Comparison of ENCODE assay signal across 1 fruit fly cellular context in the genomic region with DNA sequence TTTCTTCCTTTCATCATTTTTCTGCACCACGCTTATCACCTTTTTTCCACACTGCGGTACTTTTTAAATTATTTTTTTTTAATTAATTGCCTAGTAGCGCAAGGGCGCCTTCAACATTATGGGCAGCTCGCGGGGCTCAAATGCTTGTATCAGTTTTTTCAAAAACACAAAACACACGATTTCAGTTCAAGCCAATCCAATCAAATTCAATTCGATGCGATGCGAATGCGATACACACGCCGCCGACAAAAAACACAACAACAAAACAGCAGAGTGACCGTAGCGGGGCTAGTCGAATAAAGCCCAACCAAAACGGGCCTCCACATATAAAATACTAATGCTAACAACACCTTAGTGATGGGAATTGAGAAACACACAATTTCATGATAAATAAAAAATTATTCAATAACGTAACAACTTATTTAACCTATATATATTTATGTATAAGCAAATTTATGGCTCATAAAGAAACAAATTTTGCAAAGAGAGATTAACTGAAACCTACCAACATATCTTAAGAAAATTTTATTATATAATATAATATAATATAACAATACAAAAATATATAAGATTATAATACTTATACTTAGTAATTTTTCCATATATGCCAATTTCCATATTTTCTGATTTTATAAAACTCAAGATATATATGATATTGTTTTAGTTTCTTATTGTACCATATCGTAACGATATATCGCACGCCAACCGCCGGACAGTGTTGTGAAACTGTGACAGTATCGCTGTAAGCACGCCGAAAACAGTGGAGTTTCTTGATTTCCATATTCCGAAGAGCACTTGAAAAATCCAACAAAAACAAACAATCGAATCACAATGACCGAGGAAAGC.
TF ChIP-seq lines count a peak whose summit lies in the region.

Gene CG32066 (minus strand): TSS at position 270 of the 846 bp plus-strand sequence.
Gene CG8003 (plus strand): TSS at position 732 of the 846 bp plus-strand sequence.

TF ChIP-seq in whole organism, embryonic, 481 proteins besides CTCF, POLR2A, EP300 and RAD21 (continued from another document and continues in another):
- TF ChIP-seq H15 (GFP tag; IDR thresholded peaks at IDR 0.05; lab: Robert Waterston, UW) (no peak), da (GFP tag; optimal IDR thresholded peaks at IDR 0.05; lab: Kevin White, UChicago) (no peak), ems (GFP tag; optimal IDR thresholded peaks at IDR 0.05; lab: Kevin White, UChicago) (no peak), CG4328 (GFP tag; optimal IDR thresholded peaks at IDR 0.05; lab: Kevin White, UChicago) (no peak), sug (tag; optimal IDR thresholded peaks at IDR 0.05; lab: Kevin White, UChicago) (peak; percentile 41), CG1529 (GFP tag; optimal IDR thresholded peaks at IDR 0.05; lab: Kevin White, UChicago) (peak; percentile 28), ci (GFP tag; IDR thresholded peaks at IDR 0.05; lab: Robert Waterston, UW) (peak; percentile 62; the same call in 2 of the 3 replicates), pita (GFP tag; optimal IDR thresholded peaks at IDR 0.05; lab: Kevin White, UChicago) (no peak), fd102C (GFP tag; optimal IDR thresholded peaks at IDR 0.05; lab: Kevin White, UChicago) (peak; percentile 0), Chrac-16 (GFP tag; optimal IDR thresholded peaks at IDR 0.05; lab: Kevin White, UChicago) (no peak), TFAM (GFP tag; optimal IDR thresholded peaks at IDR 0.05; lab: Kevin White, UChicago) (no peak), nom (GFP tag; optimal IDR thresholded peaks at IDR 0.05; lab: Kevin White, UChicago) (peak; percentile 13), nau (GFP tag; optimal IDR thresholded peaks at IDR 0.05; lab: Kevin White, UChicago) (peak; percentile 27), CG12155 (GFP tag; optimal IDR thresholded peaks at IDR 0.05; lab: Kevin White, UChicago) (no peak), CG12299 (tag; optimal IDR thresholded peaks at IDR 0.05; lab: Kevin White, UChicago) (peak; percentile 45), h (optimal IDR thresholded peaks at IDR 0.05; lab: Kevin White, UChicago) (no peak), Myb (GFP tag; optimal IDR thresholded peaks at IDR 0.05; lab: Kevin White, UChicago) (no peak), bcd (GFP tag; optimal IDR thresholded peaks at IDR 0.05; lab: Kevin White, UChicago) (no peak), Poxn (GFP tag; IDR thresholded peaks at IDR 0.05; lab: Robert Waterston, UW) (no peak), CG11085 (GFP tag; IDR thresholded peaks at IDR 0.05; lab: Robert Waterston, UW) (0 out of 2 replicates have a peak, but pooled peaks have one; percentile 41), oc (tag; optimal IDR thresholded peaks at IDR 0.05; lab: Kevin White, UChicago) (peak; percentile 56), Aef1 (GFP tag; IDR thresholded peaks at IDR 0.05; lab: Robert Waterston, UW) (peak; percentile 65), aop (GFP tag; IDR thresholded peaks at IDR 0.05; lab: Robert Waterston, UW) (no peak), ap (GFP tag; IDR thresholded peaks at IDR 0.05; lab: Robert Waterston, UW) (no peak), Sox100B (GFP tag; optimal IDR thresholded peaks at IDR 0.05; lab: Kevin White, UChicago) (no peak), zen2 (GFP tag; IDR thresholded peaks at IDR 0.05; lab: Robert Waterston, UW; ENCODE audit: partially characterized antibody) (no peak; the same call in 2 of the 3 replicates), CG3838 (GFP tag; optimal IDR thresholded peaks at IDR 0.05; lab: Kevin White, UChicago) (no peak), lov (optimal IDR thresholded peaks at IDR 0.05; lab: Kevin White, UChicago) (no peak), lov (GFP tag; IDR thresholded peaks at IDR 0.05; lab: Robert Waterston, UW) (no peak), cg (GFP tag; optimal IDR thresholded peaks at IDR 0.05; lab: Kevin White, UChicago) (peak; percentile 34), CG6654 (GFP tag; optimal IDR thresholded peaks at IDR 0.05; lab: Kevin White, UChicago) (no peak), Optix (GFP tag; IDR thresholded peaks at IDR 0.05; lab: Robert Waterston, UW) (peak; percentile 29; the same call in 1 of the 3 replicates), Dll (GFP tag; IDR thresholded peaks at IDR 0.05; lab: Robert Waterston, UW; ENCODE audit: partially characterized antibody) (peak; percentile 94), CG2120 (GFP tag; optimal IDR thresholded peaks at IDR 0.05; lab: Kevin White, UChicago) (peak; percentile 37), CG11247 (GFP tag; IDR thresholded peaks at IDR 0.05; lab: Robert Waterston, UW) (no peak), ssp (GFP tag; IDR thresholded peaks at IDR 0.05; lab: Robert Waterston, UW) (no peak), CG6854 (GFP tag; optimal IDR thresholded peaks at IDR 0.05; lab: Kevin White, UChicago) (peak; percentile 36), CG3281 (GFP tag; optimal IDR thresholded peaks at IDR 0.05; lab: Kevin White, UChicago) (peak; percentile 43), PHDP (tag; optimal IDR thresholded peaks at IDR 0.05; lab: Kevin White, UChicago) (peak; percentile 12), rib (GFP tag; IDR thresholded peaks at IDR 0.05; lab: Robert Waterston, UW) (no peak), shn (GFP tag; optimal IDR thresholded peaks at IDR 0.05; lab: Kevin White, UChicago) (no peak), HHEX (GFP tag; optimal IDR thresholded peaks at IDR 0.05; lab: Kevin White, UChicago) (peak; percentile 30), tgo (GFP tag; IDR thresholded peaks at IDR 0.05; lab: Robert Waterston, UW) (peak; percentile 35; the same call in 1 of the 3 replicates), MESR4 (GFP tag; optimal IDR thresholded peaks at IDR 0.05; lab: Kevin White, UChicago) (peak; percentile 64), lola (GFP tag; optimal IDR thresholded peaks at IDR 0.05; lab: Kevin White, UChicago) (peak in 1 of 3 experiments; percentile 58), repo (GFP tag; optimal IDR thresholded peaks at IDR 0.05; lab: Kevin White, UChicago) (no peak), HLHmδ (GFP tag; optimal IDR thresholded peaks at IDR 0.05; lab: Kevin White, UChicago) (peak; percentile 76), CG8359 (GFP tag; optimal IDR thresholded peaks at IDR 0.05; lab: Kevin White, UChicago; ENCODE audit: borderline replicate concordance) (no peak), CG13123 (GFP tag; optimal IDR thresholded peaks at IDR 0.05; lab: Kevin White, UChicago) (no peak), knrl (GFP tag; IDR thresholded peaks at IDR 0.05; lab: Robert Waterston, UW; ENCODE audit: partially characterized antibody) (peak; percentile 92), CG7963 (GFP tag; IDR thresholded peaks at IDR 0.05; lab: Robert Waterston, UW; ENCODE audit: partially characterized antibody) (peak; percentile 85), Awh (GFP tag; IDR thresholded peaks at IDR 0.05; lab: Robert Waterston, UW) (no peak), CG12942 (GFP tag; optimal IDR thresholded peaks at IDR 0.05; lab: Kevin White, UChicago) (peak; percentile 28), CG33557 (GFP tag; optimal IDR thresholded peaks at IDR 0.05; lab: Kevin White, UChicago) (peak; percentile 19), pros (GFP tag; optimal IDR thresholded peaks at IDR 0.05; lab: Kevin White, UChicago) (no peak), CG9215 (GFP tag; IDR thresholded peaks at IDR 0.05; lab: Robert Waterston, UW) (no peak), CG31365 (tag; optimal IDR thresholded peaks at IDR 0.05; lab: Kevin White, UChicago) (no peak), dysf (GFP tag; IDR thresholded peaks at IDR 0.05; lab: Robert Waterston, UW) (no peak), kay (GFP tag; optimal IDR thresholded peaks at IDR 0.05; lab: Kevin White, UChicago) (no peak), pb (GFP tag; optimal IDR thresholded peaks at IDR 0.05; lab: Kevin White, UChicago) (no peak), CG43689 (GFP tag; IDR thresholded peaks at IDR 0.05; lab: Robert Waterston, UW) (no peak), Nf-YC (tag; optimal IDR thresholded peaks at IDR 0.05; lab: Kevin White, UChicago) (peak; percentile 70), CG32772 (GFP tag; IDR thresholded peaks at IDR 0.05; lab: Robert Waterston, UW) (no peak), CG4730 (GFP tag; IDR thresholded peaks at IDR 0.05; lab: Robert Waterston, UW) (no peak), Dip3 (GFP tag; optimal IDR thresholded peaks at IDR 0.05; lab: Kevin White, UChicago) (no peak), gfzf (GFP tag; optimal IDR thresholded peaks at IDR 0.05; lab: Kevin White, UChicago) (peak; percentile 72), CG18764 (GFP tag; optimal IDR thresholded peaks at IDR 0.05; lab: Kevin White, UChicago) (no peak), CG10321 (GFP tag; IDR thresholded peaks at IDR 0.05; lab: Robert Waterston, UW) (no peak; the same call in 1 of the 2 replicates), cato (GFP tag; optimal IDR thresholded peaks at IDR 0.05; lab: Kevin White, UChicago; ENCODE audit: borderline replicate concordance) (no peak), CG13296 (GFP tag; optimal IDR thresholded peaks at IDR 0.05; lab: Kevin White, UChicago) (peak; percentile 34), Usf (GFP tag; optimal IDR thresholded peaks at IDR 0.05; lab: Kevin White, UChicago) (no peak), sima (GFP tag; optimal IDR thresholded peaks at IDR 0.05; lab: Kevin White, UChicago) (no peak), row (GFP tag; IDR thresholded peaks at IDR 0.05; lab: Robert Waterston, UW) (peak; percentile 82), zf30C (GFP tag; optimal IDR thresholded peaks at IDR 0.05; lab: Kevin White, UChicago) (peak; percentile 12), CG2202 (tag; optimal IDR thresholded peaks at IDR 0.05; lab: Kevin White, UChicago) (no peak), z (GFP tag; IDR thresholded peaks at IDR 0.05; lab: Robert Waterston, UW) (no peak), CG3995 (GFP tag; optimal IDR thresholded peaks at IDR 0.05; lab: Kevin White, UChicago) (no peak), jing (GFP tag; optimal IDR thresholded peaks at IDR 0.05; lab: Kevin White, UChicago) (no peak), gce (GFP tag; IDR thresholded peaks at IDR 0.05; lab: Robert Waterston, UW) (no peak), tio (GFP tag; optimal IDR thresholded peaks at IDR 0.05; lab: Kevin White, UChicago) (no peak), CG12769 (tag; optimal IDR thresholded peaks at IDR 0.05; lab: Kevin White, UChicago) (peak; percentile 8), CG12236 (GFP tag; optimal IDR thresholded peaks at IDR 0.05; lab: Kevin White, UChicago) (no peak), CG3065 (GFP tag; optimal IDR thresholded peaks at IDR 0.05; lab: Kevin White, UChicago) (no peak), sr (GFP tag; IDR thresholded peaks at IDR 0.05; lab: Robert Waterston, UW) (no peak), Bdp1 (GFP tag; optimal IDR thresholded peaks at IDR 0.05; lab: Kevin White, UChicago) (no peak), stwl (tag; optimal IDR thresholded peaks at IDR 0.05; lab: Kevin White, UChicago) (peak; percentile 14), pnt (GFP tag; optimal IDR thresholded peaks at IDR 0.05; lab: Kevin White, UChicago) (no peak), CG7987 (GFP tag; optimal IDR thresholded peaks at IDR 0.05; lab: Kevin White, UChicago) (peak; percentile 66), fu2 (GFP tag; optimal IDR thresholded peaks at IDR 0.05; lab: Kevin White, UChicago) (no peak), CG6813 (GFP tag; optimal IDR thresholded peaks at IDR 0.05; lab: Kevin White, UChicago) (peak; percentile 9), dmrt11E (tag; optimal IDR thresholded peaks at IDR 0.05; lab: Kevin White, UChicago) (peak; percentile 48), CG2116 (GFP tag; optimal IDR thresholded peaks at IDR 0.05; lab: Kevin White, UChicago) (peak; percentile 4), gcm (GFP tag; optimal IDR thresholded peaks at IDR 0.05; lab: Kevin White, UChicago) (no peak), CG10267 (tag; optimal IDR thresholded peaks at IDR 0.05; lab: Kevin White, UChicago) (peak; percentile 87), abd-A (tag; optimal IDR thresholded peaks at IDR 0.05; lab: Kevin White, UChicago) (peak; percentile 24), peb (GFP tag; IDR thresholded peaks at IDR 0.05; lab: Robert Waterston, UW) (no peak), grau (tag; optimal IDR thresholded peaks at IDR 0.05; lab: Kevin White, UChicago) (peak; percentile 60), CG11093 (GFP tag; IDR thresholded peaks at IDR 0.05; lab: Robert Waterston, UW) (no peak), CG12071 (GFP tag; optimal IDR thresholded peaks at IDR 0.05; lab: Kevin White, UChicago) (peak; percentile 47), CG10147 (GFP tag; optimal IDR thresholded peaks at IDR 0.05; lab: Kevin White, UChicago) (no peak), pan (optimal IDR thresholded peaks at IDR 0.05; lab: Kevin White, UChicago) (no peak), pan (GFP tag; optimal IDR thresholded peaks at IDR 0.05 in 1 of 2, IDR thresholded peaks at IDR 0.05 in 1 of 2) (peak in 1 of 2 experiments; percentile 17), CG10654 (GFP tag; optimal IDR thresholded peaks at IDR 0.05; lab: Kevin White, UChicago) (no peak), CG10431 (GFP tag; optimal IDR thresholded peaks at IDR 0.05; lab: Kevin White, UChicago) (no peak), CG1792 (GFP tag; optimal IDR thresholded peaks at IDR 0.05; lab: Kevin White, UChicago) (no peak), caup (GFP tag; optimal IDR thresholded peaks at IDR 0.05; lab: Kevin White, UChicago; ENCODE audit: severe bottlenecking) (peak; percentile 5), unpg (GFP tag; optimal IDR thresholded peaks at IDR 0.05; lab: Kevin White, UChicago) (no peak), CG3407 (GFP tag; optimal IDR thresholded peaks at IDR 0.05; lab: Kevin White, UChicago) (no peak), Hr39 (optimal IDR thresholded peaks at IDR 0.05; lab: Kevin White, UChicago) (no peak), BtbVII (GFP tag; optimal IDR thresholded peaks at IDR 0.05; lab: Kevin White, UChicago) (peak; percentile 68), onecut (GFP tag; IDR thresholded peaks at IDR 0.05; lab: Robert Waterston, UW) (0 out of 2 replicates have a peak, but pooled peaks have one; percentile 9), Atf-2 (GFP tag; optimal IDR thresholded peaks at IDR 0.05; lab: Kevin White, UChicago) (no peak), CG16813 (GFP tag; IDR thresholded peaks at IDR 0.05; lab: Robert Waterston, UW; ENCODE audit: partially characterized antibody) (peak; percentile 94), CG3726 (GFP tag; IDR thresholded peaks at IDR 0.05; lab: Robert Waterston, UW) (no peak), CG15073 (GFP tag; optimal IDR thresholded peaks at IDR 0.05; lab: Kevin White, UChicago) (no peak), btn (GFP tag; optimal IDR thresholded peaks at IDR 0.05; lab: Kevin White, UChicago) (no peak), CG8388 (GFP tag; optimal IDR thresholded peaks at IDR 0.05; lab: Kevin White, UChicago) (peak; percentile 13), vnd (GFP tag; IDR thresholded peaks at IDR 0.05; lab: Robert Waterston, UW; ENCODE audit: partially characterized antibody) (peak; percentile 91), amos (GFP tag; IDR thresholded peaks at IDR 0.05; lab: Robert Waterston, UW; ENCODE audit: partially characterized antibody) (peak; percentile 97), Xbp1 (GFP tag; optimal IDR thresholded peaks at IDR 0.05; lab: Kevin White, UChicago) (peak; percentile 29), salm (tag; optimal IDR thresholded peaks at IDR 0.05; lab: Kevin White, UChicago) (peak; percentile 28)
